Fruit fly (Drosophila melanogaster) whole organism, embryonic: ENCODE data around the gene ph-p.

Experiments used
- Atf3 ChIP-seq: fragments of 200-800 bp; sonication (Bioruptor generic); optimal IDR thresholded peaks from 3 replicates; lab custom pipeline; 2016; ENCODE audit warnings: missing biosample characterization, missing genetic modification characterization
- Bteb2 ChIP-seq: fragments of 200-800 bp; sonication (Bioruptor generic); optimal IDR thresholded peaks from 2 replicates; lab custom pipeline; 2016; ENCODE audit warnings: missing biosample characterization, missing genetic modification characterization
- CG10959 ChIP-seq: fragments of 200-800 bp; sonication (Bioruptor generic); IDR thresholded peaks from 2 replicates; pipeline ENCODE4 v1.3.6; 2022; ENCODE audit warnings: missing biosample characterization, missing genetic modification characterization
- CG11695 ChIP-seq: fragments of 200-800 bp; sonication (Bioruptor generic); IDR thresholded peaks from 3 replicates; pipeline ENCODE4 v1.3.6; 2022; ENCODE audit warnings: missing biosample characterization, missing genetic modification characterization
- CG13123 ChIP-seq: fragments of 200-800 bp; sonication (Bioruptor generic); optimal IDR thresholded peaks from 2 replicates; lab custom pipeline; 2016; ENCODE audit warnings: missing biosample characterization, missing genetic modification characterization
- CG14050 ChIP-seq: fragments of 200-800 bp; sonication (Bioruptor generic); IDR thresholded peaks from 3 replicates; pipeline ENCODE4 v1.3.6; 2022; ENCODE audit warnings: missing biosample characterization, missing genetic modification characterization
- CG14667 ChIP-seq: fragments of 200-800 bp; sonication (Bioruptor generic); IDR thresholded peaks from 2 replicates; pipeline ENCODE4 v1.3.6; 2022; ENCODE audit warnings: missing biosample characterization, missing genetic modification characterization
- CG15073 ChIP-seq: fragments of 200-800 bp; sonication (Bioruptor generic); optimal IDR thresholded peaks from 2 replicates; lab custom pipeline; 2016; ENCODE audit warnings: missing biosample characterization, missing genetic modification characterization
- CG15514 ChIP-seq: fragments of 200-800 bp; sonication (Bioruptor generic); optimal IDR thresholded peaks from 3 replicates; lab custom pipeline; 2017; ENCODE audit warnings: missing biosample characterization, missing genetic modification characterization, mild to moderate bottlenecking, moderate library complexity, missing genetic modification reagents
- CG1602 ChIP-seq: fragments of 200-800 bp; sonication (Bioruptor generic); optimal IDR thresholded peaks from 3 replicates; lab custom pipeline; 2016; ENCODE audit warnings: missing biosample characterization, missing genetic modification characterization
- CG2889 ChIP-seq: fragments of 200-800 bp; sonication (Bioruptor generic); IDR thresholded peaks from 3 replicates; pipeline ENCODE4 v1.3.6; 2022; ENCODE audit warnings: missing biosample characterization, missing genetic modification characterization
- CG4360 ChIP-seq: fragments of 200-800 bp; sonication (Bioruptor generic); IDR thresholded peaks from 2 replicates; pipeline ENCODE4 v1.3.6; 2022; ENCODE audit warnings: missing biosample characterization, missing genetic modification characterization
- CG4424 ChIP-seq: fragments of 200-800 bp; sonication (Bioruptor generic); optimal IDR thresholded peaks from 3 replicates; lab custom pipeline; 2016; ENCODE audit warnings: missing biosample characterization, missing genetic modification characterization
- CG4730 ChIP-seq: fragments of 200-800 bp; sonication (Bioruptor generic); IDR thresholded peaks from 2 replicates; pipeline ENCODE4 v1.3.6; 2022; ENCODE audit warnings: missing biosample characterization, missing genetic modification characterization
- CG7987 ChIP-seq: fragments of 200-800 bp; sonication (Bioruptor generic); optimal IDR thresholded peaks from 2 replicates; lab custom pipeline; 2018; ENCODE audit warnings: missing biosample characterization, mild to moderate bottlenecking, missing genetic modification characterization, moderate library complexity
- Deaf1 ChIP-seq: fragments of 200-800 bp; optimal IDR thresholded peaks from 3 replicates; lab custom pipeline; 2019; ENCODE audit warnings: missing biosample characterization, mild to moderate bottlenecking, missing genetic modification characterization, moderate library complexity
- E2f1 ChIP-seq: fragments of 200-800 bp; sonication (Bioruptor generic); IDR thresholded peaks from 2 replicates; pipeline ENCODE4 v1.3.6; 2022; ENCODE audit warnings: missing biosample characterization, missing genetic modification characterization
- Eip74EF ChIP-seq, 2 experiments: fragments of 200-800 bp in 1 of 2; fragments of >200 bp in 1 of 2; sonication (Bioruptor generic) in 1 of 2; optimal IDR thresholded peaks; 2 replicates each; lab custom pipeline; 2017 to 2019; ENCODE audit warnings: missing biosample characterization in 2 of 2, missing genetic modification characterization in 2 of 2, mild to moderate bottlenecking in 1 of 2, moderate library complexity in 1 of 2
- HLH4C ChIP-seq: fragments of 200-800 bp; sonication (Bioruptor generic); IDR thresholded peaks from 3 replicates; pipeline ENCODE4 v1.3.6; 2022; ENCODE audit warnings: missing biosample characterization, missing genetic modification characterization; ENCODE audit not compliant: partially characterized antibody
- Hmr ChIP-seq: fragments of 200-800 bp; sonication (Bioruptor generic); optimal IDR thresholded peaks from 3 replicates; lab custom pipeline; 2017; ENCODE audit warnings: mild to moderate bottlenecking, missing biosample characterization, missing genetic modification reagents, missing genetic modification characterization
- Lpt ChIP-seq: fragments of >200 bp; optimal IDR thresholded peaks from 2 replicates; lab custom pipeline; 2018; ENCODE audit warnings: missing biosample characterization, missing genetic modification characterization
- NC2α ChIP-seq: fragments of 200-800 bp; sonication (Bioruptor generic); optimal IDR thresholded peaks from 2 replicates; lab custom pipeline; 2016; ENCODE audit warnings: missing biosample characterization, missing genetic modification characterization
- abd-A ChIP-seq: fragments of 200-800 bp; sonication (Bioruptor generic); optimal IDR thresholded peaks from 3 replicates; lab custom pipeline; 2019; ENCODE audit warnings: missing biosample characterization, mild to moderate bottlenecking, missing genetic modification characterization, moderate library complexity
- al ChIP-seq: fragments of 200-800 bp; sonication (Bioruptor generic); IDR thresholded peaks from 2 replicates; pipeline ENCODE4 v1.3.6; 2022; ENCODE audit warnings: missing biosample characterization, missing genetic modification characterization
- amos ChIP-seq: fragments of 200-800 bp; sonication (Bioruptor generic); IDR thresholded peaks from 2 replicates; pipeline ENCODE4 v1.3.6; 2022; ENCODE audit warnings: missing biosample characterization, missing genetic modification characterization; ENCODE audit not compliant: partially characterized antibody
- bbx ChIP-seq: fragments of 200-800 bp; sonication (Bioruptor generic); IDR thresholded peaks from 2 replicates; pipeline ENCODE4 v1.3.6; 2022; ENCODE audit warnings: missing biosample characterization, missing genetic modification characterization; ENCODE audit not compliant: partially characterized antibody
- corto ChIP-seq: fragments of 200-800 bp; sonication (Bioruptor generic); optimal IDR thresholded peaks from 2 replicates; lab custom pipeline; 2016; ENCODE audit warnings: missing biosample characterization, mild to moderate bottlenecking, missing genetic modification characterization, moderate library complexity
- danr ChIP-seq: fragments of 200-800 bp; sonication (Bioruptor generic); IDR thresholded peaks from 2 replicates; pipeline ENCODE4 v1.3.6; 2022; ENCODE audit warnings: missing biosample characterization, missing genetic modification characterization
- disco-r ChIP-seq: fragments of 200-800 bp; sonication (Bioruptor generic); optimal IDR thresholded peaks from 2 replicates; lab custom pipeline; 2016; ENCODE audit warnings: missing biosample characterization, missing genetic modification characterization
- dmrt11E ChIP-seq: fragments of 200-800 bp; sonication (Bioruptor generic); optimal IDR thresholded peaks from 3 replicates; lab custom pipeline; 2018; ENCODE audit warnings: missing biosample characterization, mild to moderate bottlenecking, missing genetic modification characterization, moderate library complexity
- en ChIP-seq: fragments of 200-800 bp; sonication (Bioruptor generic); optimal IDR thresholded peaks from 2 replicates; lab custom pipeline; 2016; ENCODE audit warnings: missing biosample characterization, missing genetic modification characterization
- fd64A ChIP-seq: fragments of 200-800 bp; sonication (Bioruptor generic); optimal IDR thresholded peaks from 3 replicates; lab custom pipeline; 2018; ENCODE audit warnings: missing biosample characterization, mild to moderate bottlenecking, missing genetic modification characterization
- ftz-f1 ChIP-seq: fragments of 200-800 bp; sonication (Bioruptor generic); optimal IDR thresholded peaks from 2 replicates; lab custom pipeline; 2016; ENCODE audit warnings: missing biosample characterization, missing genetic modification characterization
- gce ChIP-seq: fragments of 200-800 bp; sonication (Bioruptor generic); IDR thresholded peaks from 3 replicates; pipeline ENCODE4 v1.3.6; 2022; ENCODE audit warnings: missing biosample characterization, missing genetic modification characterization
- gem ChIP-seq: fragments of 200-800 bp; sonication (Bioruptor generic); optimal IDR thresholded peaks from 2 replicates; lab custom pipeline; 2019; ENCODE audit warnings: missing biosample characterization, mild to moderate bottlenecking, missing genetic modification characterization, moderate library complexity
- gro ChIP-seq: fragments of 200-800 bp; sonication (Bioruptor generic); optimal IDR thresholded peaks from 2 replicates; lab custom pipeline; 2016; ENCODE audit warnings: missing biosample characterization, missing genetic modification characterization
- klu ChIP-seq: fragments of 200-800 bp; sonication (Bioruptor generic); IDR thresholded peaks from 2 replicates; pipeline ENCODE4 v1.3.6; 2022; ENCODE audit warnings: missing biosample characterization, missing genetic modification characterization
- phol ChIP-seq: fragments of 200-800 bp; sonication (Bioruptor generic); optimal IDR thresholded peaks from 3 replicates; lab custom pipeline; 2018; ENCODE audit warnings: missing biosample characterization, mild to moderate bottlenecking, missing genetic modification characterization, moderate library complexity
- pros ChIP-seq: fragments of 200-800 bp; sonication (Bioruptor generic); optimal IDR thresholded peaks from 3 replicates; lab custom pipeline; 2019; ENCODE audit warnings: missing biosample characterization, mild to moderate bottlenecking, missing genetic modification characterization, moderate library complexity
- repo ChIP-seq: fragments of 200-800 bp; sonication (Bioruptor generic); optimal IDR thresholded peaks from 2 replicates; lab custom pipeline; 2016; ENCODE audit warnings: missing biosample characterization, missing genetic modification characterization
- scrt ChIP-seq: fragments of 200-800 bp; sonication (Bioruptor generic); optimal IDR thresholded peaks from 2 replicates; lab custom pipeline; 2018; ENCODE audit warnings: missing biosample characterization, mild to moderate bottlenecking, missing genetic modification characterization, moderate library complexity
- so ChIP-seq: fragments of 200-800 bp; sonication (Bioruptor generic); IDR thresholded peaks from 3 replicates; pipeline ENCODE4 v1.3.6; 2022; ENCODE audit warnings: missing biosample characterization, missing genetic modification characterization
- sob ChIP-seq: fragments of 200-800 bp; sonication (Bioruptor generic); IDR thresholded peaks from 2 replicates; pipeline ENCODE4 v1.3.6; 2022; ENCODE audit warnings: missing biosample characterization, missing genetic modification characterization
- ssp ChIP-seq: fragments of 200-800 bp; sonication (Bioruptor generic); IDR thresholded peaks from 2 replicates; pipeline ENCODE4 v1.3.6; 2022; ENCODE audit warnings: missing biosample characterization, missing genetic modification characterization
- stwl ChIP-seq: fragments of 200-800 bp; sonication (Bioruptor generic); optimal IDR thresholded peaks from 3 replicates; lab custom pipeline; 2018; ENCODE audit warnings: missing biosample characterization, mild to moderate bottlenecking, missing genetic modification characterization, moderate library complexity
- tll ChIP-seq, 2 experiments: fragments of 200-800 bp in 1 of 2; fragments of >200 bp in 1 of 2; sonication (Bioruptor generic) in 1 of 2; optimal IDR thresholded peaks; 2 replicates each; lab custom pipeline; 2017 to 2019; ENCODE audit warnings: missing biosample characterization in 2 of 2, missing genetic modification characterization in 2 of 2, mild to moderate bottlenecking in 1 of 2, moderate library complexity in 1 of 2
- ttk ChIP-seq: fragments of 200-800 bp; sonication (Bioruptor generic); IDR thresholded peaks from 2 replicates; pipeline ENCODE4 v2.1.2; 2022; ENCODE audit warnings: missing biosample characterization, missing genetic modification characterization
- unpg ChIP-seq: fragments of 200-800 bp; sonication (Bioruptor generic); optimal IDR thresholded peaks from 3 replicates; lab custom pipeline; 2018; ENCODE audit warnings: missing biosample characterization, mild to moderate bottlenecking, missing genetic modification characterization, moderate library complexity
- usp ChIP-seq: fragments of >200 bp; optimal IDR thresholded peaks from 2 replicates; lab custom pipeline; 2017; ENCODE audit warnings: missing biosample characterization, missing genetic modification characterization

The ph-p gene

DNA sequence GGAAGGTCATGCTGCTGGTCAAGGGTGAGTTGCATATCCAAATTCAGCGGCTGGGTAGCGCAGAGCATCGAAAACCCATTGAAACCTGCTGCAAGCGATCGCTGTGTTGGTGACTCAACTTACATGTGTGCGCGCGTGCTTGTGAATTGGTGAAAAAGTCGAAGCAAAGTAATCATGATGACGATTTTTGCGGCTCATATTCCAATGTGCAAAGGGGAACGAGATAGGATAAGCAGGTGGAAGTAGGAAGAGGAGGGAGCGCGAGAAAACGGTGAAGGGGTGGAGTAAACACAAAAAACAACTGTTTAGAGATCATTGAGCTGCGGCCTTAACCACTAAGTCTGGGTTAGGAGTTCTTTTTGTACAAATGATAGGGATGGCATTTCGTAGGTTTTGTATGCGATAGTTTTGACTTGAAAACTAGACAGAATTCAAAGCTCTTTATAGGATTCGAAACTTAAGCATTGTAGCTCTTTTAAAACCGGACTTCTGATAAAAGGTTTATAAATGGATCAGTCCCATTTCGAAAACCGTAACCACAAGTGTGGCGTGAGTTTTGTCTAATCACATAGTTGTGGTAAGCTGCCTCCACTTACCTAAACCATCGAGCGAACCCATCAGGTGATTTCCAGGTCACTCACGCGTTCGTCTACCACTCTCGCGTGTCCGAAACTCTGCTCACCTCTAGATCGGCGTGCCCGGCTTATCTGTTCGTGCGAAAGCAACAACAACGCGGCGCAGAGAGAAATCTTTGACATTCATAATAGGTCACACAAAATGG is 7.7 kb upstream of the ph-p start (continued):
- peak; percentile 36 for TF ChIP-seq Hmr (GFP tag; lab: Kevin White, UChicago)
- peak; percentile 46 for TF ChIP-seq gro (GFP tag; lab: Kevin White, UChicago)
- peak; percentile 5 for TF ChIP-seq repo (GFP tag; lab: Kevin White, UChicago)
- no peak for TF ChIP-seq pros (GFP tag; lab: Kevin White, UChicago)
- TF ChIP-seq en, result no peak
- TF ChIP-seq Deaf1 (tag; lab: Kevin White, UChicago), result no peak
- TF ChIP-seq CG1602 (GFP tag; lab: Kevin White, UChicago), result no peak
- no peak for TF ChIP-seq so (GFP tag; lab: Robert Waterston, UW)
- TF ChIP-seq CG7987 (GFP tag; lab: Kevin White, UChicago), result no peak
- TF ChIP-seq phol (tag; lab: Kevin White, UChicago), result peak; percentile 14
- TF ChIP-seq unpg (GFP tag; lab: Kevin White, UChicago), result peak; percentile 22
- peak; percentile 31 for TF ChIP-seq dmrt11E
- TF ChIP-seq klu (GFP tag; lab: Robert Waterston, UW), result no peak
- TF ChIP-seq CG4730, result no peak
- TF ChIP-seq HLH4C (GFP tag; lab: Robert Waterston, UW), result peak; percentile 69
- peak; percentile 8 for TF ChIP-seq CG4424 (GFP tag; lab: Kevin White, UChicago)
- peak; percentile 31; the same call in 1 of the 2 replicates for TF ChIP-seq ssp (GFP tag; lab: Robert Waterston, UW)
- no peak for TF ChIP-seq ttk (GFP tag; lab: Robert Waterston, UW)
- TF ChIP-seq CG13123 (GFP tag; lab: Kevin White, UChicago), result no peak
- no peak for TF ChIP-seq CG11695 (GFP tag; lab: Robert Waterston, UW)
- peak; percentile 62 for TF ChIP-seq bbx (GFP tag; lab: Robert Waterston, UW)
- TF ChIP-seq abd-A (tag; lab: Kevin White, UChicago), result no peak
- TF ChIP-seq danr (GFP tag; lab: Robert Waterston, UW), result 0 out of 2 replicates have a peak, but pooled peaks have one; percentile 20
- TF ChIP-seq ftz-f1 (GFP tag; lab: Kevin White, UChicago), result no peak
- no peak for TF ChIP-seq Lpt
- TF ChIP-seq Bteb2 (GFP tag; lab: Kevin White, UChicago), result no peak
- TF ChIP-seq al (GFP tag; lab: Robert Waterston, UW), result 0 out of 2 replicates have a peak, but pooled peaks have one; percentile 33
- TF ChIP-seq disco-r (GFP tag; lab: Kevin White, UChicago), result peak; percentile 5
- TF ChIP-seq stwl (tag; lab: Kevin White, UChicago), result no peak
- TF ChIP-seq CG14050 (GFP tag; lab: Robert Waterston, UW), result no peak
- TF ChIP-seq gem (tag; lab: Kevin White, UChicago), result peak; percentile 53
- TF ChIP-seq CG15073 (GFP tag; lab: Kevin White, UChicago), result no peak
- TF ChIP-seq CG4360 (GFP tag; lab: Robert Waterston, UW), result peak; percentile 83
- 0 out of 2 replicates have a peak, but pooled peaks have one; percentile 11 for TF ChIP-seq E2f1
- peak; percentile 47 to 62 for TF ChIP-seq tll (GFP tag; optimal IDR thresholded peaks at IDR 0.05; lab: Kevin White, UChicago)
- TF ChIP-seq CG14667 (GFP tag; lab: Robert Waterston, UW), result 0 out of 2 replicates have a peak, but pooled peaks have one; percentile 5
- TF ChIP-seq gce (GFP tag; lab: Robert Waterston, UW), result no peak
- TF ChIP-seq NC2α, result no peak
- no peak for TF ChIP-seq Atf3
- TF ChIP-seq Eip74EF (GFP tag; optimal IDR thresholded peaks at IDR 0.05; lab: Kevin White, UChicago), result no peak
- TF ChIP-seq scrt (GFP tag; lab: Kevin White, UChicago), result no peak
- no peak for TF ChIP-seq fd64A (GFP tag; lab: Kevin White, UChicago)
- TF ChIP-seq sob (GFP tag; lab: Robert Waterston, UW), result peak; percentile 42
- TF ChIP-seq corto (GFP tag; lab: Kevin White, UChicago), result peak; percentile 67
- no peak for TF ChIP-seq CG2889 (GFP tag; lab: Robert Waterston, UW)
- TF ChIP-seq CG15514 (GFP tag; lab: Kevin White, UChicago), result no peak
- no peak for TF ChIP-seq CG10959 (GFP tag; lab: Robert Waterston, UW)
- TF ChIP-seq amos (GFP tag; lab: Robert Waterston, UW), result peak; percentile 68
- no peak for TF ChIP-seq usp
